Worm (Caenorhabditis elegans): Measurements from ENCODE around the gene htp-2.

- TF ChIP-seq scrt-1 (GFP tag; IDR thresholded peaks at IDR 0.05) (no peak), ama-1 (optimal IDR thresholded peaks at IDR 0.05) (no peak), ets-7 (tag; optimal IDR thresholded peaks at IDR 0.05) (no peak), ceh-36 (tag; optimal IDR thresholded peaks at IDR 0.05) (no peak), tbx-11 (GFP tag; IDR thresholded peaks at IDR 0.05) (no peak), B0310.2 (tag; optimal IDR thresholded peaks at IDR 0.05) (no peak), hmbx-1 (tag; optimal IDR thresholded peaks at IDR 0.05) (no peak), flt-1 (GFP tag; IDR thresholded peaks at IDR 0.05) (no peak)
Observed at ce11 chrIV:6373721-6374120, 45.6 kb upstream of the htp-2 start.
